Worm (Caenorhabditis elegans): Measurements from ENCODE around the gene aex-3.

DNA sequence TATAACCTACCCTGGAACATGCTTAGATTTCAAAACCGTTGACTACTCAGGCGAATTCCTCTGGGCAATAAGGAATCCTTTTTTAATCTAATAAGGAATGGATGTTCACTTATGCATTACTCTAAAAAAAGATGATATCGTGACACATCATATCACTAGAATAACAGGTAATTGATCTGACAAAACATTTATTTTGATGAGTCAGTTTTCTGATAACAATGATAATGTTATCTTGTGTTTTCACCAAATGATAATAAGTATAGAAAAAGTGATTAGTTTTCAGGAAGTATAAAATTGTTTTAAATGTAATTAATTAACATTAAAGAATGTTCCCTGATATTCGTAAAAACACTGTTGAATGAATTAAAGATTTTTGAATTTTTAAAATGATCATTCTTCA is 30.5 kb downstream of the aex-3 start:
- TF ChIP-seq ref-1 (GFP tag; conservative IDR thresholded peaks at IDR 0.05) (no peak), ztf-23 (GFP tag; IDR thresholded peaks at IDR 0.05) (no peak), cog-1 (tag; optimal IDR thresholded peaks at IDR 0.05) (no peak), med-1 (GFP tag; optimal IDR thresholded peaks at IDR 0.05; ENCODE audit: insufficient read depth) (no peak)
